Worm (Caenorhabditis elegans) whole organism, L1 larva: ENCODE results near the gene nca-2.
A peak's percentile ranks its signal among the peaks of the same experiment; 100 is the strongest.

Source experiments
- C34B4.2 ChIP-seq: sonication (generic microtip); optimal IDR thresholded peaks from 2 replicates; lab custom pipeline; 2017; ENCODE audit warnings: mild to moderate bottlenecking, missing genetic modification characterization, missing compliant biosample characterization
- F16B12.6 ChIP-seq: fragments of 150-350 bp; optimal IDR thresholded peaks from 2 replicates; lab custom pipeline; 2014; ENCODE audit warnings: missing biosample characterization, missing genetic modification characterization
- alr-1 ChIP-seq: fragments of 200-800 bp; sonication (Bioruptor generic); optimal IDR thresholded peaks from 2 replicates; lab custom pipeline; 2018; ENCODE audit warnings: borderline replicate concordance, mild to moderate bottlenecking, missing genetic modification characterization, missing compliant biosample characterization
- blmp-1 ChIP-seq: fragments of 150-350 bp; optimal IDR thresholded peaks from 2 replicates; lab custom pipeline; 2014; ENCODE audit warnings: missing biosample characterization, missing genetic modification characterization
- ceh-88 ChIP-seq: fragments of 200-800 bp; sonication (Bioruptor generic); IDR thresholded peaks from 2 replicates; pipeline ENCODE4 v1.3.6; 2022; ENCODE audit warnings: missing genetic modification characterization, missing compliant biosample characterization
- ces-1 ChIP-seq: fragments of 150-350 bp; optimal IDR thresholded peaks from 2 replicates; lab custom pipeline; 2014; ENCODE audit warnings: missing biosample characterization, missing genetic modification reagents, missing genetic modification characterization
- dpl-1 ChIP-seq, 3 experiments: fragments of 150-350 bp in 2 of 3; sonication (generic microtip) in 1 of 3; optimal IDR thresholded peaks; 2 replicates each; lab custom pipeline; 2014 to 2017; ENCODE audit warnings: missing biosample characterization in 3 of 3, missing genetic modification characterization in 3 of 3, missing genetic modification reagents in 3 of 3
- dsc-1 ChIP-seq: sonication (generic microtip); optimal IDR thresholded peaks from 2 replicates; lab custom pipeline; 2016; ENCODE audit warnings: mild to moderate bottlenecking, missing genetic modification characterization, missing compliant biosample characterization
- efl-1 ChIP-seq, 4 experiments: fragments of 150-350 bp; optimal IDR thresholded peaks in 3 of 4; peaks in 1 of 4; 1 replicate in 1 of 4; 2 replicates in 3 of 4; lab custom pipeline; 2014; ENCODE audit warnings: missing biosample characterization in 2 of 4, missing genetic modification characterization in 2 of 4, missing genetic modification reagents in 2 of 4
- efl-3 ChIP-seq: fragments of 200-800 bp; sonication (Bioruptor generic); optimal IDR thresholded peaks from 2 replicates; lab custom pipeline; 2018; ENCODE audit warnings: mild to moderate bottlenecking, missing genetic modification characterization, missing compliant biosample characterization
- egl-13 ChIP-seq: sonication (generic microtip); optimal IDR thresholded peaks from 2 replicates; lab custom pipeline; 2016; ENCODE audit warnings: missing genotype, missing genetic modification reagents, missing genetic modification characterization, missing compliant biosample characterization
- ets-5 ChIP-seq: fragments of 200-800 bp; sonication (Bioruptor generic); IDR thresholded peaks from 2 replicates; pipeline ENCODE4 v1.3.6; 2022; ENCODE audit warnings: missing genetic modification characterization, missing compliant biosample characterization
- fkh-10 ChIP-seq: sonication (generic microtip); optimal IDR thresholded peaks from 2 replicates; lab custom pipeline; 2017; ENCODE audit warnings: missing biosample characterization, missing genetic modification reagents, missing genetic modification characterization
- fkh-4 ChIP-seq: sonication (generic microtip); optimal IDR thresholded peaks from 2 replicates; lab custom pipeline; 2016; ENCODE audit warnings: missing compliant biosample characterization, missing genetic modification characterization, borderline replicate concordance
- fkh-8 ChIP-seq: sonication (generic microtip); optimal IDR thresholded peaks from 2 replicates; lab custom pipeline; 2016; ENCODE audit warnings: mild to moderate bottlenecking, missing genetic modification characterization, missing compliant biosample characterization
- grh-1 ChIP-seq: fragments of 200-800 bp; sonication (Bioruptor generic); IDR thresholded peaks from 2 replicates; pipeline ENCODE4 v1.3.6; 2022; ENCODE audit warnings: missing genetic modification reagents, missing genetic modification characterization, missing compliant biosample characterization
- hlh-17 ChIP-seq: fragments of 200-800 bp; sonication (Bioruptor generic); optimal IDR thresholded peaks from 2 replicates; lab custom pipeline; 2018; ENCODE audit warnings: missing genetic modification characterization, mild to moderate bottlenecking, missing compliant biosample characterization, moderate library complexity, borderline replicate concordance
- irx-1 ChIP-seq: sonication (generic microtip); optimal IDR thresholded peaks from 2 replicates; lab custom pipeline; 2016; ENCODE audit warnings: missing genetic modification characterization, missing compliant biosample characterization
- jun-1 ChIP-seq: fragments of 150-350 bp; optimal IDR thresholded peaks from 2 replicates; lab custom pipeline; 2014; ENCODE audit warnings: missing biosample characterization, missing genetic modification reagents, missing genetic modification characterization
- lin-13 ChIP-seq: fragments of 150-350 bp; optimal IDR thresholded peaks from 2 replicates; lab custom pipeline; 2014; ENCODE audit warnings: missing biosample characterization, missing genetic modification reagents, missing genetic modification characterization
- lin-35 ChIP-seq, 2 experiments: fragments of 150-350 bp; optimal IDR thresholded peaks; 2 replicates each; lab custom pipeline; 2014; ENCODE audit warnings: missing biosample characterization in 2 of 2, missing genetic modification characterization in 2 of 2, missing genetic modification reagents in 2 of 2
- lir-3 ChIP-seq: sonication (generic microtip); optimal IDR thresholded peaks from 2 replicates; lab custom pipeline; 2016; ENCODE audit warnings: mild to moderate bottlenecking, missing genetic modification characterization, moderate library complexity, missing compliant biosample characterization; ENCODE audit not compliant: poor library complexity
- lsy-2 ChIP-seq, 2 experiments: fragments of 150-350 bp; optimal IDR thresholded peaks; 2 replicates each; lab custom pipeline; 2014; ENCODE audit warnings: missing biosample characterization in 2 of 2, missing genetic modification characterization in 2 of 2
- mab-9 ChIP-seq: fragments of 200-800 bp; sonication (Bioruptor generic); IDR thresholded peaks from 2 replicates; pipeline ENCODE4 v1.3.6; 2022; ENCODE audit warnings: missing genetic modification reagents, missing genetic modification characterization, missing compliant biosample characterization
- mdl-1 ChIP-seq, 2 experiments: fragments of 150-350 bp; optimal IDR thresholded peaks; 2 replicates each; lab custom pipeline; 2014 to 2017; ENCODE audit warnings: missing biosample characterization in 2 of 2, missing genetic modification characterization in 2 of 2, inconsistent platforms in 1 of 2
- mef-2 ChIP-seq: fragments of 150-350 bp; optimal IDR thresholded peaks from 2 replicates; lab custom pipeline; 2014; ENCODE audit warnings: missing biosample characterization, missing genetic modification characterization
- mep-1 ChIP-seq: fragments of 150-350 bp; optimal IDR thresholded peaks from 2 replicates; lab custom pipeline; 2014; ENCODE audit warnings: missing biosample characterization, missing genetic modification characterization
- nhr-19 ChIP-seq: fragments of 200-800 bp; sonication (Bioruptor generic); conservative IDR thresholded peaks from 2 replicates; pipeline ENCODE4 v1.3.6; 2022; ENCODE audit warnings: missing genetic modification characterization, missing compliant biosample characterization
- nhr-20 ChIP-seq: sonication (generic microtip); optimal IDR thresholded peaks from 2 replicates; lab custom pipeline; 2016; ENCODE audit warnings: mild to moderate bottlenecking, missing genetic modification characterization, missing compliant biosample characterization
- nhr-47 ChIP-seq: sonication (generic microtip); optimal IDR thresholded peaks from 2 replicates; lab custom pipeline; 2016; ENCODE audit warnings: mild to moderate bottlenecking, missing genetic modification characterization, moderate library complexity, missing compliant biosample characterization
- nhr-71 ChIP-seq: sonication (generic microtip); optimal IDR thresholded peaks from 2 replicates; lab custom pipeline; 2016; ENCODE audit warnings: mild to moderate bottlenecking, missing genetic modification characterization, moderate library complexity, missing compliant biosample characterization
- nhr-90 ChIP-seq: sonication (generic microtip); optimal IDR thresholded peaks from 2 replicates; lab custom pipeline; 2016; ENCODE audit warnings: mild to moderate bottlenecking, missing genetic modification characterization, missing compliant biosample characterization; ENCODE audit not compliant: poor library complexity
- pag-3 ChIP-seq: sonication (generic microtip); optimal IDR thresholded peaks from 2 replicates; lab custom pipeline; 2017; ENCODE audit warnings: missing genetic modification characterization, mild to moderate bottlenecking, missing compliant biosample characterization, antibody characterized with exemption, borderline replicate concordance; ENCODE audit not compliant: insufficient read depth
- snpc-4 ChIP-seq: fragments of 150-350 bp; optimal IDR thresholded peaks from 2 replicates; lab custom pipeline; 2014; ENCODE audit warnings: missing biosample characterization, missing genetic modification characterization
- snu-23 ChIP-seq: sonication (generic microtip); optimal IDR thresholded peaks from 2 replicates; lab custom pipeline; 2016; ENCODE audit warnings: missing genetic modification characterization, missing compliant biosample characterization
- sptf-1 ChIP-seq: fragments of 150-350 bp; optimal IDR thresholded peaks from 2 replicates; lab custom pipeline; 2014; ENCODE audit warnings: missing biosample characterization, missing genetic modification characterization
- sup-37 ChIP-seq: fragments of 200-800 bp; sonication (Bioruptor generic); optimal IDR thresholded peaks from 2 replicates; lab custom pipeline; 2018; ENCODE audit warnings: mild to moderate bottlenecking, missing genetic modification characterization, missing compliant biosample characterization
- swsn-7 ChIP-seq: sonication (generic microtip); optimal IDR thresholded peaks from 2 replicates; lab custom pipeline; 2016; ENCODE audit warnings: missing genetic modification characterization, missing compliant biosample characterization
- tbx-2 ChIP-seq: sonication (generic microtip); optimal IDR thresholded peaks from 2 replicates; lab custom pipeline; 2016; ENCODE audit warnings: missing genetic modification characterization, missing compliant biosample characterization
- vab-15 ChIP-seq: sonication (generic microtip); optimal IDR thresholded peaks from 2 replicates; lab custom pipeline; 2017; ENCODE audit warnings: missing genotype, mild to moderate bottlenecking, missing genetic modification characterization, missing compliant biosample characterization
- zag-1 ChIP-seq: fragments of 150-350 bp; optimal IDR thresholded peaks from 2 replicates; lab custom pipeline; 2014; ENCODE audit warnings: missing biosample characterization, missing genetic modification characterization
- zip-4 ChIP-seq: fragments of 200-800 bp; sonication (Bioruptor generic); optimal IDR thresholded peaks from 2 replicates; lab custom pipeline; 2018; ENCODE audit warnings: mild to moderate bottlenecking, missing genetic modification characterization, moderate library complexity, missing compliant biosample characterization
- ztf-11 ChIP-seq, 2 experiments: sonication (generic microtip); optimal IDR thresholded peaks; 2 replicates each; lab custom pipeline; 2016 to 2017; ENCODE audit warnings: missing genetic modification characterization in 2 of 2, missing biosample characterization in 1 of 2, missing compliant biosample characterization in 1 of 2

Gene nca-2

ce11 chrIII:4920221-4920620 lies 45.1 kb upstream of the nca-2 start, which contains the start of gene ula-1:
Gene ula-1, minus strand, starts transcription at chrIII:4920321.
- no peak for TF ChIP-seq mef-2 (tag; lab: Kevin White, UChicago)
- no peak for TF ChIP-seq F16B12.6
- no peak for TF ChIP-seq nhr-19 (GFP tag; lab: Robert Waterston, UW)
- TF ChIP-seq zag-1 (tag; lab: Kevin White, UChicago), result no peak
- TF ChIP-seq mdl-1 (tag; optimal IDR thresholded peaks at IDR 0.05; lab: Kevin White, UChicago), result no peak
- no peak for TF ChIP-seq tbx-2
- no peak for TF ChIP-seq sptf-1 (tag; lab: Kevin White, UChicago)

- TF ChIP-seq tbx-2 (peak; percentile 4), lin-35 (GFP tag; optimal IDR thresholded peaks at IDR 0.05; lab: Kevin White, UChicago) (peak in 1 of 2 experiments; percentile 8), snu-23 (GFP tag; lab: Kevin White, UChicago) (peak; percentile 36), swsn-7 (tag; lab: Kevin White, UChicago) (peak; percentile 19), fkh-8 (tag; lab: Kevin White, UChicago) (peak; percentile 36), efl-1 (optimal IDR thresholded peaks at IDR 0.05; lab: Kevin White, UChicago) (peak; percentile 15 to 30), efl-1 (GFP tag; optimal IDR thresholded peaks at IDR 0.05 in 1 of 2; lab: Kevin White, UChicago) (peak in 1 of 2 experiments; percentile 91), grh-1 (GFP tag; lab: Robert Waterston, UW) (peak; percentile 51), nhr-71 (tag; lab: Kevin White, UChicago) (peak; percentile 59), nhr-47 (tag; lab: Kevin White, UChicago) (peak; percentile 57), nhr-19 (GFP tag; lab: Robert Waterston, UW) (peak; percentile 66), ceh-88 (GFP tag; lab: Robert Waterston, UW) (peak; percentile 8; the same call in 1 of the 2 replicates), lsy-2 (tag; optimal IDR thresholded peaks at IDR 0.05; lab: Kevin White, UChicago) (peak in 1 of 2 experiments; percentile 18), nhr-90 (tag; lab: Kevin White, UChicago) (peak; percentile 60), nhr-20 (peak; percentile 18), dpl-1 (GFP tag; optimal IDR thresholded peaks at IDR 0.05; lab: Kevin White, UChicago) (peak in 1 of 3 experiments; percentile 11), dsc-1 (tag; lab: Kevin White, UChicago) (peak; percentile 15)
- TF ChIP-seq, all 84 proteins: peak for 16; not testable (repeated sequence) for 68
These were observed 43.4 kb upstream of the nca-2 start, which contains the start of gene mmab-1 for ce11 chrIII:4922020-4922419. Gene mmab-1, minus strand, starts transcription at chrIII:4922114.

- no peak for TF ChIP-seq fkh-8 (tag; lab: Kevin White, UChicago)
- TF ChIP-seq lsy-2 (tag; optimal IDR thresholded peaks at IDR 0.05; lab: Kevin White, UChicago), result no peak
- no peak for TF ChIP-seq irx-1
- TF ChIP-seq fkh-4, result no peak
- no peak for TF ChIP-seq snpc-4 (tag; lab: Kevin White, UChicago)
These were observed 41.2 kb upstream of the nca-2 start for ce11 chrIII:4924134-4924533.

ce11 chrIII:4930154-4930679 lies 35.2 kb upstream of the nca-2 start, which contains the start of gene set-2:
Gene set-2, minus strand, starts transcription at chrIII:4930204.
- TF ChIP-seq pag-3 (tag; lab: Kevin White, UChicago) (no peak), ets-5 (GFP tag; lab: Robert Waterston, UW) (no peak), hlh-17 (no peak), ces-1 (GFP tag; lab: Kevin White, UChicago) (no peak), mep-1 (tag; lab: Kevin White, UChicago) (peak; percentile 55), blmp-1 (peak; percentile 44), sup-37 (GFP tag; lab: Kevin White, UChicago) (no peak), efl-3 (no peak), ztf-11 (tag; optimal IDR thresholded peaks at IDR 0.05; lab: Kevin White, UChicago) (peak in 1 of 2 experiments; percentile 88), dsc-1 (tag; lab: Kevin White, UChicago) (peak; percentile 69), nhr-19 (GFP tag; lab: Robert Waterston, UW) (peak; percentile 76), lir-3 (tag; lab: Kevin White, UChicago) (peak; percentile 93), snpc-4 (tag; lab: Kevin White, UChicago) (peak; percentile 38), egl-13 (tag; lab: Kevin White, UChicago) (peak; percentile 73), nhr-90 (tag; lab: Kevin White, UChicago) (peak; percentile 87), zip-4 (no peak), jun-1 (tag; lab: Kevin White, UChicago) (peak; percentile 24), F16B12.6 (peak; percentile 54), vab-15 (tag; lab: Kevin White, UChicago) (no peak), mab-9 (no peak), snu-23 (GFP tag; lab: Kevin White, UChicago) (peak; percentile 74), irx-1 (peak; percentile 87), alr-1 (no peak), C34B4.2 (tag; lab: Kevin White, UChicago) (no peak), lin-13 (GFP tag; lab: Kevin White, UChicago) (peak; percentile 39), fkh-10 (GFP tag; lab: Kevin White, UChicago) (no peak)
